Fruit fly (Drosophila melanogaster) whole organism, embryonic: ENCODE measurements around the gene Aldh.

Experiments used
- CG11085 ChIP-seq: fragments of 200-800 bp; sonication (Bioruptor generic); IDR thresholded peaks from 2 replicates; pipeline ENCODE4 v1.3.6; 2022; ENCODE audit warnings: missing biosample characterization, missing genetic modification characterization
- CG11398 ChIP-seq: fragments of 200-800 bp; sonication (Bioruptor generic); optimal IDR thresholded peaks from 2 replicates; lab custom pipeline; 2016; ENCODE audit warnings: missing biosample characterization, missing genetic modification characterization
- CG11456 ChIP-seq: fragments of 200-800 bp; sonication (Bioruptor generic); IDR thresholded peaks from 3 replicates; pipeline ENCODE4 v1.3.6; 2022; ENCODE audit warnings: missing biosample characterization, missing genetic modification characterization
- CG11695 ChIP-seq: fragments of 200-800 bp; sonication (Bioruptor generic); IDR thresholded peaks from 3 replicates; pipeline ENCODE4 v1.3.6; 2022; ENCODE audit warnings: missing biosample characterization, missing genetic modification characterization
- CG11723 ChIP-seq: fragments of 200-800 bp; sonication (Bioruptor generic); optimal IDR thresholded peaks from 2 replicates; lab custom pipeline; 2017; ENCODE audit warnings: missing biosample characterization, mild to moderate bottlenecking, missing genetic modification characterization
- CG12659 ChIP-seq: fragments of 200-800 bp; sonication (Bioruptor generic); optimal IDR thresholded peaks from 3 replicates; lab custom pipeline; 2017; ENCODE audit warnings: mild to moderate bottlenecking, missing biosample characterization, missing genetic modification reagents, missing genetic modification characterization
- CG14710 ChIP-seq: fragments of 200-800 bp; sonication (Bioruptor generic); optimal IDR thresholded peaks from 3 replicates; lab custom pipeline; 2019; ENCODE audit warnings: missing biosample characterization, mild to moderate bottlenecking, missing genetic modification characterization, moderate library complexity
- CG14965 ChIP-seq: fragments of 200-800 bp; sonication (Bioruptor generic); optimal IDR thresholded peaks from 2 replicates; lab custom pipeline; 2016; ENCODE audit warnings: missing biosample characterization, missing genetic modification characterization, borderline replicate concordance
- CG15269 ChIP-seq: fragments of 200-800 bp; sonication (Bioruptor generic); optimal IDR thresholded peaks from 2 replicates; lab custom pipeline; 2018; ENCODE audit warnings: missing biosample characterization, mild to moderate bottlenecking, missing genetic modification characterization, moderate library complexity
- CG15514 ChIP-seq: fragments of 200-800 bp; sonication (Bioruptor generic); optimal IDR thresholded peaks from 3 replicates; lab custom pipeline; 2017; ENCODE audit warnings: missing biosample characterization, missing genetic modification characterization, mild to moderate bottlenecking, moderate library complexity, missing genetic modification reagents
- CG1647 ChIP-seq: fragments of 200-800 bp; sonication (Bioruptor generic); optimal IDR thresholded peaks from 3 replicates; lab custom pipeline; 2016; ENCODE audit warnings: missing biosample characterization, missing genetic modification characterization
- CG17359 ChIP-seq: fragments of 200-800 bp; sonication (Bioruptor generic); optimal IDR thresholded peaks from 3 replicates; lab custom pipeline; 2018; ENCODE audit warnings: missing biosample characterization, mild to moderate bottlenecking, missing genetic modification characterization, moderate library complexity
- CG18764 ChIP-seq: fragments of 200-800 bp; sonication (Bioruptor generic); optimal IDR thresholded peaks from 3 replicates; lab custom pipeline; 2016; ENCODE audit warnings: missing biosample characterization, missing genetic modification characterization
- CG2120 ChIP-seq: fragments of 200-800 bp; sonication (Bioruptor generic); optimal IDR thresholded peaks from 3 replicates; lab custom pipeline; 2016; ENCODE audit warnings: missing biosample characterization, missing genetic modification characterization
- CG30403 ChIP-seq: fragments of 200-800 bp; sonication (Bioruptor generic); optimal IDR thresholded peaks from 3 replicates; lab custom pipeline; 2016; ENCODE audit warnings: missing biosample characterization, missing genetic modification characterization
- CG30431 ChIP-seq: fragments of 200-800 bp; sonication (Bioruptor generic); optimal IDR thresholded peaks from 2 replicates; lab custom pipeline; 2017; ENCODE audit warnings: missing biosample characterization, missing genetic modification characterization
- CG31441 ChIP-seq: fragments of 200-800 bp; sonication (Bioruptor generic); IDR thresholded peaks from 2 replicates; pipeline ENCODE4 v1.3.6; 2022; ENCODE audit warnings: missing biosample characterization, missing genetic modification characterization
- CG4328 ChIP-seq: fragments of 200-800 bp; sonication (Bioruptor generic); optimal IDR thresholded peaks from 3 replicates; lab custom pipeline; 2017; ENCODE audit warnings: missing biosample characterization, missing genetic modification reagents, missing genetic modification characterization
- CG6175 ChIP-seq: fragments of 200-800 bp; sonication (Bioruptor generic); IDR thresholded peaks from 3 replicates; pipeline ENCODE4 v1.3.6; 2022; ENCODE audit warnings: missing biosample characterization, missing genetic modification characterization
- CG6654 ChIP-seq: fragments of 200-800 bp; sonication (Bioruptor generic); optimal IDR thresholded peaks from 2 replicates; lab custom pipeline; 2017; ENCODE audit warnings: missing biosample characterization, mild to moderate bottlenecking, missing genetic modification characterization
- CG9215 ChIP-seq: fragments of 200-800 bp; sonication (Bioruptor generic); IDR thresholded peaks from 2 replicates; pipeline ENCODE4 v1.3.6; 2022; ENCODE audit warnings: missing biosample characterization, missing genetic modification characterization
- CG9727 ChIP-seq: fragments of 200-800 bp; sonication (Bioruptor generic); optimal IDR thresholded peaks from 3 replicates; lab custom pipeline; 2017; ENCODE audit warnings: missing biosample characterization, mild to moderate bottlenecking, missing genetic modification characterization
- CHES-1-like ChIP-seq: fragments of 200-800 bp; sonication (Bioruptor generic); optimal IDR thresholded peaks from 2 replicates; lab custom pipeline; 2016; ENCODE audit warnings: missing biosample characterization, missing genetic modification characterization
- Camta ChIP-seq: fragments of 200-800 bp; sonication (Bioruptor generic); optimal IDR thresholded peaks from 2 replicates; lab custom pipeline; 2016; ENCODE audit warnings: missing biosample characterization, missing genetic modification characterization
- CkIIα-i1 ChIP-seq: fragments of 200-800 bp; sonication (Bioruptor generic); IDR thresholded peaks from 2 replicates; pipeline ENCODE4 v1.3.6; 2022; ENCODE audit warnings: missing biosample characterization, missing genetic modification characterization
- D19A ChIP-seq: fragments of 200-800 bp; optimal IDR thresholded peaks from 3 replicates; lab custom pipeline; 2019; ENCODE audit warnings: missing biosample characterization, mild to moderate bottlenecking, missing genetic modification characterization, moderate library complexity
- Ets65A ChIP-seq: fragments of 200-800 bp; sonication (Bioruptor generic); peaks from one replicate; lab custom pipeline; 2016; ENCODE audit warnings: missing biosample characterization, missing genetic modification characterization
- Gsc ChIP-seq: fragments of 200-800 bp; sonication (Bioruptor generic); IDR thresholded peaks from 2 replicates; pipeline ENCODE4 v1.3.6; 2022; ENCODE audit warnings: missing biosample characterization, missing genetic modification characterization
- Hand ChIP-seq: fragments of 200-800 bp; sonication (Bioruptor generic); optimal IDR thresholded peaks from 2 replicates; lab custom pipeline; 2017; ENCODE audit warnings: mild to moderate bottlenecking, missing biosample characterization, missing genetic modification reagents, missing genetic modification characterization
- HmgD ChIP-seq: fragments of 200-800 bp; sonication (Bioruptor generic); optimal IDR thresholded peaks from 3 replicates; lab custom pipeline; 2016; ENCODE audit warnings: missing biosample characterization, missing genetic modification characterization
- Hr51 ChIP-seq, 2 experiments: fragments of 200-800 bp; sonication (Bioruptor generic); optimal IDR thresholded peaks; 2 replicates in 1 of 2; 3 replicates in 1 of 2; lab custom pipeline; 2016 to 2018; ENCODE audit warnings: missing biosample characterization in 2 of 2, missing genetic modification characterization in 2 of 2, mild to moderate bottlenecking in 1 of 2, moderate library complexity in 1 of 2
- Hsf ChIP-seq: fragments of 200-800 bp; sonication (Bioruptor generic); optimal IDR thresholded peaks from 3 replicates; lab custom pipeline; 2016; ENCODE audit warnings: missing biosample characterization, missing genetic modification characterization
- Jarid2 ChIP-seq: fragments of 200-800 bp; sonication (Bioruptor generic); optimal IDR thresholded peaks from 3 replicates; lab custom pipeline; 2017; ENCODE audit warnings: mild to moderate bottlenecking, missing biosample characterization, missing genetic modification reagents, missing genetic modification characterization
- Rfx ChIP-seq: fragments of 200-800 bp; sonication (Bioruptor generic); IDR thresholded peaks from 2 replicates; pipeline ENCODE4 v1.3.6; 2022; ENCODE audit warnings: missing biosample characterization, missing genetic modification characterization
- Sox102F ChIP-seq: fragments of 200-800 bp; sonication (Bioruptor generic); optimal IDR thresholded peaks from 2 replicates; lab custom pipeline; 2018; ENCODE audit warnings: missing biosample characterization, mild to moderate bottlenecking, missing genetic modification characterization, moderate library complexity
- Xbp1 ChIP-seq: fragments of 200-800 bp; sonication (Bioruptor generic); optimal IDR thresholded peaks from 3 replicates; lab custom pipeline; 2016; ENCODE audit warnings: missing biosample characterization, mild to moderate bottlenecking, missing genetic modification characterization
- caup ChIP-seq: fragments of 200-800 bp; sonication (Bioruptor generic); optimal IDR thresholded peaks from 3 replicates; lab custom pipeline; 2017; ENCODE audit warnings: missing biosample characterization, mild to moderate bottlenecking, missing genetic modification characterization, moderate library complexity; ENCODE audit not compliant: severe bottlenecking
- dysf ChIP-seq: fragments of 200-800 bp; sonication (Bioruptor generic); IDR thresholded peaks from 3 replicates; pipeline ENCODE4 v1.3.6; 2022; ENCODE audit warnings: missing biosample characterization, missing genetic modification characterization
- gem ChIP-seq: fragments of 200-800 bp; sonication (Bioruptor generic); optimal IDR thresholded peaks from 2 replicates; lab custom pipeline; 2019; ENCODE audit warnings: missing biosample characterization, mild to moderate bottlenecking, missing genetic modification characterization, moderate library complexity
- kah ChIP-seq: fragments of 200-800 bp; sonication (Bioruptor generic); optimal IDR thresholded peaks from 2 replicates; lab custom pipeline; 2018; ENCODE audit warnings: missing biosample characterization, mild to moderate bottlenecking, missing genetic modification characterization
- kni ChIP-seq: fragments of 200-800 bp; sonication (Bioruptor generic); optimal IDR thresholded peaks from 3 replicates; lab custom pipeline; 2017; ENCODE audit warnings: mild to moderate bottlenecking, missing biosample characterization, missing genetic modification reagents, missing genetic modification characterization
- nau ChIP-seq: fragments of 200-800 bp; sonication (Bioruptor generic); optimal IDR thresholded peaks from 3 replicates; lab custom pipeline; 2017; ENCODE audit warnings: missing biosample characterization, mild to moderate bottlenecking, missing genetic modification characterization, missing genetic modification reagents
- pita ChIP-seq: fragments of 200-800 bp; sonication (Bioruptor generic); optimal IDR thresholded peaks from 2 replicates; lab custom pipeline; 2017; ENCODE audit warnings: missing biosample characterization, mild to moderate bottlenecking, missing genetic modification characterization
- row ChIP-seq: fragments of 200-800 bp; sonication (Bioruptor generic); IDR thresholded peaks from 3 replicates; pipeline ENCODE4 v1.3.6; 2022; ENCODE audit warnings: missing biosample characterization, missing genetic modification characterization
- scrt ChIP-seq: fragments of 200-800 bp; sonication (Bioruptor generic); optimal IDR thresholded peaks from 2 replicates; lab custom pipeline; 2018; ENCODE audit warnings: missing biosample characterization, mild to moderate bottlenecking, missing genetic modification characterization, moderate library complexity
- slbo ChIP-seq: fragments of 200-800 bp; sonication (Bioruptor generic); IDR thresholded peaks from 2 replicates; pipeline ENCODE4 v1.3.6; 2022; ENCODE audit warnings: missing biosample characterization, missing genetic modification characterization
- sr ChIP-seq: fragments of 200-800 bp; sonication (Bioruptor generic); IDR thresholded peaks from 3 replicates; pipeline ENCODE4 v1.3.6; 2022; ENCODE audit warnings: missing biosample characterization, missing genetic modification characterization
- tio ChIP-seq: fragments of 200-800 bp; sonication (Bioruptor generic); optimal IDR thresholded peaks from 2 replicates; lab custom pipeline; 2017; ENCODE audit warnings: missing biosample characterization, missing genetic modification characterization, inconsistent platforms
- toy ChIP-seq: fragments of 200-800 bp; sonication (Bioruptor generic); IDR thresholded peaks from 2 replicates; pipeline ENCODE4 v1.3.6; 2022; ENCODE audit warnings: missing biosample characterization, missing genetic modification characterization
- ttk ChIP-seq: fragments of 200-800 bp; sonication (Bioruptor generic); IDR thresholded peaks from 2 replicates; pipeline ENCODE4 v2.1.2; 2022; ENCODE audit warnings: missing biosample characterization, missing genetic modification characterization
- z ChIP-seq: fragments of 200-800 bp; sonication (Bioruptor generic); IDR thresholded peaks from 3 replicates; pipeline ENCODE4 v1.3.6; 2022; ENCODE audit warnings: missing biosample characterization, missing genetic modification characterization

Gene Aldh

DNA sequence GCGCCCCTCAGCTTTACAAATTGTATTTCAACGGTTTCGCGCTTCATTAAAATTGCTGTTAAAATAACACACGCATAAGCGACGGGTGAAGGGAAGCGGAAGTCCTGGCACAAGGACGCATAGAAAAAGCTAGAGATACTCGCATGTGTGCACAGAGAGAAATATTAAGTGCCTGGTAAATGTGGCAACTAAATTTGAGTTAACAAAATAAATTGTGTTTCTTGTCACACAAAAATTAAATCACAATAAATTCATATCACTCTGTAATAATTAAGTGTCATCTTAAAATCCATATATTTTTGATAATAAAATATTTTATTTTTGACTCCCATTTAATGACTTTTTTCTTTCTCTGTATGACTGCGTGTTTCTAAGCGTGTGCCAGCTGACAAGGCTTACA lies 13.0 kb downstream of the Aldh start:
- no peak for TF ChIP-seq D19A (tag; lab: Kevin White, UChicago)
- 0 out of 2 replicates have a peak, but pooled peaks have one; percentile 17 for TF ChIP-seq ttk (GFP tag; lab: Robert Waterston, UW)
- no peak for TF ChIP-seq CG11456 (GFP tag; lab: Robert Waterston, UW)
- peak; percentile 29; the same call in 1 of the 3 replicates for TF ChIP-seq dysf
- TF ChIP-seq CG6175: no peak
- TF ChIP-seq scrt (GFP tag; lab: Kevin White, UChicago): peak; percentile 33
- peak in 1 of 2 experiments; percentile 41 for TF ChIP-seq Hr51 (GFP tag; optimal IDR thresholded peaks at IDR 0.05; lab: Kevin White, UChicago)
- no peak for TF ChIP-seq CG11085
- TF ChIP-seq Xbp1: peak; percentile 7
- TF ChIP-seq CG18764 (GFP tag; lab: Kevin White, UChicago): no peak
- TF ChIP-seq CG4328 (GFP tag; lab: Kevin White, UChicago): no peak
- TF ChIP-seq Hand (GFP tag; lab: Kevin White, UChicago): peak; percentile 41
- TF ChIP-seq Hsf: no peak
- TF ChIP-seq CG1647 (GFP tag; lab: Kevin White, UChicago): no peak
- peak; percentile 65 for TF ChIP-seq row (GFP tag; lab: Robert Waterston, UW)
- no peak for TF ChIP-seq pita (GFP tag; lab: Kevin White, UChicago)
- TF ChIP-seq kah (GFP tag; lab: Kevin White, UChicago): no peak
- peak; percentile 34 for TF ChIP-seq caup (GFP tag; lab: Kevin White, UChicago)
- TF ChIP-seq Rfx (GFP tag; lab: Robert Waterston, UW): peak; percentile 12; the same call in 1 of the 2 replicates
- TF ChIP-seq z (GFP tag; lab: Robert Waterston, UW): no peak
- TF ChIP-seq kni: no peak
- TF ChIP-seq CG12659 (GFP tag; lab: Kevin White, UChicago): peak; percentile 15
- peak; percentile 29 for TF ChIP-seq CG15269
- TF ChIP-seq CkIIα-i1: no peak
- TF ChIP-seq CG11723 (GFP tag; lab: Kevin White, UChicago): no peak
- TF ChIP-seq CG2120 (GFP tag; lab: Kevin White, UChicago): peak; percentile 50
- TF ChIP-seq Ets65A: peak; percentile 57
- TF ChIP-seq sr (GFP tag; lab: Robert Waterston, UW): no peak
- TF ChIP-seq CG11695 (GFP tag; lab: Robert Waterston, UW): no peak
- no peak for TF ChIP-seq CG17359 (tag; lab: Kevin White, UChicago)
- TF ChIP-seq CG11398 (GFP tag; lab: Kevin White, UChicago): no peak
- no peak for TF ChIP-seq Gsc (GFP tag; lab: Robert Waterston, UW)
- peak; percentile 15 for TF ChIP-seq CG30403
- TF ChIP-seq CG14965: no peak
- no peak for TF ChIP-seq nau (GFP tag; lab: Kevin White, UChicago)
- no peak for TF ChIP-seq CG14710
- no peak for TF ChIP-seq Camta (GFP tag; lab: Kevin White, UChicago)
- peak; percentile 42; the same call in 1 of the 2 replicates for TF ChIP-seq slbo (GFP tag; lab: Robert Waterston, UW)
- peak; percentile 12 for TF ChIP-seq CG15514 (GFP tag; lab: Kevin White, UChicago)
- TF ChIP-seq CG30431 (GFP tag; lab: Kevin White, UChicago): no peak
- no peak for TF ChIP-seq HmgD (GFP tag; lab: Kevin White, UChicago)
- peak; percentile 53 for TF ChIP-seq gem
- peak; percentile 22 for TF ChIP-seq Sox102F (GFP tag; lab: Kevin White, UChicago)
- TF ChIP-seq CHES-1-like: no peak
- TF ChIP-seq CG6654: no peak
- TF ChIP-seq tio (GFP tag; lab: Kevin White, UChicago): no peak
- 0 out of 2 replicates have a peak, but pooled peaks have one; percentile 29 for TF ChIP-seq CG31441
- peak; percentile 19 for TF ChIP-seq CG9727 (GFP tag; lab: Kevin White, UChicago)
- TF ChIP-seq Jarid2 (GFP tag; lab: Kevin White, UChicago): no peak
- peak; percentile 15; the same call in 1 of the 2 replicates for TF ChIP-seq CG9215 (GFP tag; lab: Robert Waterston, UW)
- TF ChIP-seq toy (GFP tag; lab: Robert Waterston, UW): no peak
